Worm (Caenorhabditis elegans) whole organism, L3 larva: ENCODE results near the gene Y48E1B.8.

ENCODE experiments used
- R02D3.7 ChIP-seq: fragments of 150-350 bp; optimal IDR thresholded peaks from 2 replicates; lab custom pipeline; 2014; ENCODE audit warnings: missing biosample characterization, missing genetic modification characterization
- ceh-16 ChIP-seq: sonication (generic microtip); optimal IDR thresholded peaks from 2 replicates; lab custom pipeline; 2017; ENCODE audit warnings: missing biosample characterization, missing genetic modification characterization
- egl-27 ChIP-seq: sonication (generic microtip); optimal IDR thresholded peaks from 4 replicates; lab custom pipeline; 2017; ENCODE audit warnings: missing biosample characterization, missing genetic modification reagents, missing genetic modification characterization
- nhr-28 ChIP-seq: fragments of 150-350 bp; optimal IDR thresholded peaks from 2 replicates; lab custom pipeline; 2014; ENCODE audit warnings: missing biosample characterization, missing genetic modification characterization
- skn-1 ChIP-seq: fragments of 150-350 bp; optimal IDR thresholded peaks from 2 replicates; lab custom pipeline; 2014; ENCODE audit warnings: missing biosample characterization, missing genetic modification characterization
- tbx-2 ChIP-seq: sonication (generic microtip); optimal IDR thresholded peaks from 2 replicates; lab custom pipeline; 2016; ENCODE audit warnings: mild to moderate bottlenecking, missing genetic modification characterization, missing compliant biosample characterization

DNA sequence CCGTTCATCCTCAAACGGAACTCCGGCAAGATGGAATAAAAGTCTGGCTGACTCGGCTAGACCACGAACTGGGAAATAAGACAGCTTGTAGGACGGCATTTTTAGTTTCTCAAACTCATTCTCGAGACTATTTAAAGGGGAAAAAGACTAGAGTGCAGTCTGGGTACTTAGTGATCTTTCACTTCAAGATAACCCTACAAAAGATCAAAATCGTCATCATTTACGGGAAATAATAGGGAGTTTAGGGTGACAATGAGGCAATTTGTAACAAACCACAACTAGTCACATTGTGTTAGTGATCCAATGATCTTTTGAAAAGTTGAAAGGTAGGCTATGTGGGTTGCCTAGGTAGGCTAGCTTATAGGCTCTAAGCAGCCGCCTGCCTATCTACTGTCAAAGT lies 30.5 kb downstream of the Y48E1B.8 start, which contains the start of gene gst-14:
- TF ChIP-seq egl-27 (tag; lab: Kevin White, UChicago) (no peak), R02D3.7 (no peak), ceh-16 (tag; lab: Kevin White, UChicago) (no peak), tbx-2 (tag; lab: Kevin White, UChicago) (no peak), skn-1 (tag; lab: Kevin White, UChicago) (no peak), nhr-28 (tag; lab: Kevin White, UChicago) (no peak)
